5 fruit fly cellular contexts compared by ENCODE assay signal in genomic region chr3R:8122198-8122970, dm6.
TF ChIP-seq lines count a peak whose summit lies in the region.

Gene CG7878 (plus strand): TSS chr3R:8122725.

- TF ChIP-seq CTCF in whole organism, embryonic (GFP tag; optimal IDR thresholded peaks at IDR 0.05; lab: Kevin White, UChicago), result no peak

TF ChIP-seq in whole organism, adult, 20 proteins besides CTCF, POLR2A, EP300 and RAD21 (continues in another document):
- TF ChIP-seq Hr96 (GFP tag; optimal IDR thresholded peaks at IDR 0.05; lab: Kevin White, UChicago) (no peak), CG1620 (GFP tag; optimal IDR thresholded peaks at IDR 0.05; lab: Kevin White, UChicago) (peak; percentile 80), pad (GFP tag; optimal IDR thresholded peaks at IDR 0.05; lab: Kevin White, UChicago) (peak; percentile 45), CG11617 (GFP tag; optimal IDR thresholded peaks at IDR 0.05; lab: Kevin White, UChicago) (peak; percentile 66), CG14711 (tag; optimal IDR thresholded peaks at IDR 0.05; lab: Kevin White, UChicago) (peak; percentile 37), bab1 (GFP tag; optimal IDR thresholded peaks at IDR 0.05; lab: Kevin White, UChicago) (peak; percentile 64), Crg-1 (GFP tag; optimal IDR thresholded peaks at IDR 0.05; lab: Kevin White, UChicago) (peak; percentile 77), tj (GFP tag; optimal IDR thresholded peaks at IDR 0.05; lab: Kevin White, UChicago) (peak; percentile 91), CG12768 (GFP tag; optimal IDR thresholded peaks at IDR 0.05; lab: Kevin White, UChicago) (peak; percentile 72), CG5204 (GFP tag; optimal IDR thresholded peaks at IDR 0.05; lab: Kevin White, UChicago) (no peak), cic (GFP tag; optimal IDR thresholded peaks at IDR 0.05; lab: Kevin White, UChicago) (peak; percentile 12), Clk (GFP tag; optimal IDR thresholded peaks at IDR 0.05; lab: Kevin White, UChicago) (peak; percentile 61), toe (GFP tag; optimal IDR thresholded peaks at IDR 0.05; lab: Kevin White, UChicago) (peak; percentile 65), CG33017 (tag; optimal IDR thresholded peaks at IDR 0.05; lab: Kevin White, UChicago) (peak; percentile 29), CG7101 (tag; optimal IDR thresholded peaks at IDR 0.05; lab: Kevin White, UChicago) (peak; percentile 57), kay (GFP tag; lab: Kevin White, UChicago; ENCODE audit: borderline replicate concordance) (peak; percentile 95), Mnt (GFP tag; optimal IDR thresholded peaks at IDR 0.05; lab: Kevin White, UChicago) (peak; percentile 73), cnc (optimal IDR thresholded peaks at IDR 0.05; lab: Kevin White, UChicago) (no peak)

TF ChIP-seq in whole organism, embryonic, 481 proteins besides CTCF, POLR2A, EP300 and RAD21 (continues in another document):
- TF ChIP-seq CG10267 (tag; optimal IDR thresholded peaks at IDR 0.05; lab: Kevin White, UChicago) (peak; percentile 66), Neu2 (GFP tag; optimal IDR thresholded peaks at IDR 0.05; lab: Kevin White, UChicago; ENCODE audit: borderline replicate concordance) (no peak), CG9215 (GFP tag; IDR thresholded peaks at IDR 0.05; lab: Robert Waterston, UW) (peak; percentile 39), wor (GFP tag; IDR thresholded peaks at IDR 0.05; lab: Robert Waterston, UW) (no peak), eve (GFP tag; optimal IDR thresholded peaks at IDR 0.05; lab: Kevin White, UChicago) (no peak), chinmo (GFP tag; IDR thresholded peaks at IDR 0.05; lab: Robert Waterston, UW; ENCODE audit: partially characterized antibody) (peak; percentile 68; the same call in 1 of the 4 replicates), CG2116 (GFP tag; optimal IDR thresholded peaks at IDR 0.05; lab: Kevin White, UChicago) (peak; percentile 96), Hand (GFP tag; optimal IDR thresholded peaks at IDR 0.05; lab: Kevin White, UChicago) (no peak), CG8089 (GFP tag; optimal IDR thresholded peaks at IDR 0.05; lab: Kevin White, UChicago) (no peak), CG30020 (tag; optimal IDR thresholded peaks at IDR 0.05; lab: Kevin White, UChicago) (peak; percentile 29), CG30403 (GFP tag; optimal IDR thresholded peaks at IDR 0.05; lab: Kevin White, UChicago) (peak; percentile 69), CG15479 (GFP tag; optimal IDR thresholded peaks at IDR 0.05; lab: Kevin White, UChicago) (no peak), row (GFP tag; IDR thresholded peaks at IDR 0.05; lab: Robert Waterston, UW) (peak; percentile 86), ttk (GFP tag; IDR thresholded peaks at IDR 0.05; lab: Robert Waterston, UW) (no peak), danr (GFP tag; IDR thresholded peaks at IDR 0.05; lab: Robert Waterston, UW) (no peak), CG15514 (GFP tag; optimal IDR thresholded peaks at IDR 0.05; lab: Kevin White, UChicago) (peak; percentile 85), CG6791 (GFP tag; IDR thresholded peaks at IDR 0.05; lab: Robert Waterston, UW; ENCODE audit: partially characterized antibody) (peak; percentile 86), lab (GFP tag; optimal IDR thresholded peaks at IDR 0.05; lab: Kevin White, UChicago) (peak; percentile 71)

TF ChIP-seq in whole organism, prepupa, 60 proteins besides CTCF, POLR2A, EP300 and RAD21 (continues in another document):
- TF ChIP-seq CG6808 (GFP tag; optimal IDR thresholded peaks at IDR 0.05; lab: Kevin White, UChicago) (peak; percentile 9), Sox14 (GFP tag; optimal IDR thresholded peaks at IDR 0.05; lab: Kevin White, UChicago) (peak; percentile 65), fkh (GFP tag; optimal IDR thresholded peaks at IDR 0.05; lab: Kevin White, UChicago) (peak; percentile 22), CG1621 (tag; optimal IDR thresholded peaks at IDR 0.05; lab: Kevin White, UChicago) (peak; percentile 31), Hr4 (GFP tag; optimal IDR thresholded peaks at IDR 0.05; lab: Kevin White, UChicago) (peak; percentile 51), dac (GFP tag; optimal IDR thresholded peaks at IDR 0.05; lab: Kevin White, UChicago) (no peak), Met (GFP tag; optimal IDR thresholded peaks at IDR 0.05; lab: Kevin White, UChicago) (peak; percentile 62), acj6 (GFP tag; optimal IDR thresholded peaks at IDR 0.05; lab: Kevin White, UChicago) (peak; percentile 55), spab (GFP tag; optimal IDR thresholded peaks at IDR 0.05; lab: Kevin White, UChicago) (no peak), CG31627 (GFP tag; optimal IDR thresholded peaks at IDR 0.05; lab: Kevin White, UChicago) (peak; percentile 51), vri (GFP tag; optimal IDR thresholded peaks at IDR 0.05; lab: Kevin White, UChicago) (peak; percentile 50), CG6163 (GFP tag; IDR thresholded peaks at IDR 0.05; lab: Robert Waterston, UW) (peak; percentile 54; the same call in 2 of the 3 replicates), CG10669 (GFP tag; optimal IDR thresholded peaks at IDR 0.05; lab: Kevin White, UChicago) (peak; percentile 31), CG6792 (GFP tag; optimal IDR thresholded peaks at IDR 0.05; lab: Kevin White, UChicago) (peak; percentile 32), OdsH (GFP tag; optimal IDR thresholded peaks at IDR 0.05; lab: Kevin White, UChicago) (peak; percentile 64), ss (GFP tag; optimal IDR thresholded peaks at IDR 0.05; lab: Kevin White, UChicago) (no peak), net (GFP tag; optimal IDR thresholded peaks at IDR 0.05; lab: Kevin White, UChicago) (peak; percentile 14), Lpt (GFP tag; optimal IDR thresholded peaks at IDR 0.05; lab: Kevin White, UChicago) (no peak), CG4318 (GFP tag; optimal IDR thresholded peaks at IDR 0.05; lab: Kevin White, UChicago) (peak; percentile 5)

TF ChIP-seq in whole organism, pupa, 21 proteins besides CTCF, POLR2A, EP300 and RAD21:
- TF ChIP-seq CG17806 (tag; optimal IDR thresholded peaks at IDR 0.05; lab: Kevin White, UChicago) (peak; percentile 8), Pif1A (GFP tag; optimal IDR thresholded peaks at IDR 0.05; lab: Kevin White, UChicago) (peak; percentile 30), CG12605 (GFP tag; IDR thresholded peaks at IDR 0.05; lab: Robert Waterston, UW) (no peak), D1 (tag; optimal IDR thresholded peaks at IDR 0.05; lab: Kevin White, UChicago) (peak; percentile 32), Ets98B (GFP tag; IDR thresholded peaks at IDR 0.05; lab: Robert Waterston, UW) (peak; percentile 35; the same call in 1 of the 2 replicates), gl (tag; optimal IDR thresholded peaks at IDR 0.05; lab: Kevin White, UChicago) (no peak), CG8159 (tag; optimal IDR thresholded peaks at IDR 0.05; lab: Kevin White, UChicago) (peak; percentile 31), CG32121 (GFP tag; IDR thresholded peaks at IDR 0.05; lab: Robert Waterston, UW) (0 out of 2 replicates have a peak, but pooled peaks have one; percentile 12), Snoo (tag; optimal IDR thresholded peaks at IDR 0.05; lab: Kevin White, UChicago) (peak; percentile 4), rn (GFP tag; IDR thresholded peaks at IDR 0.05; lab: Robert Waterston, UW) (no peak), Pif1B (GFP tag; optimal IDR thresholded peaks at IDR 0.05; lab: Kevin White, UChicago) (peak; percentile 19), CG15710 (tag; optimal IDR thresholded peaks at IDR 0.05; lab: Kevin White, UChicago) (peak; percentile 14)
TF ChIP-seq in whole organism, pupa: peak in this region for 9.

TF ChIP-seq in whole organism, wandering third instar larva, 38 proteins besides CTCF, POLR2A, EP300 and RAD21 (continues in another document):
- TF ChIP-seq woc (GFP tag; optimal IDR thresholded peaks at IDR 0.05; lab: Kevin White, UChicago) (peak; percentile 68), jim (GFP tag; optimal IDR thresholded peaks at IDR 0.05; lab: Kevin White, UChicago) (no peak), psq (GFP tag; optimal IDR thresholded peaks at IDR 0.05; lab: Kevin White, UChicago) (peak; percentile 46), CG32264 (GFP tag; optimal IDR thresholded peaks at IDR 0.05; lab: Kevin White, UChicago) (peak; percentile 45), sv (GFP tag; optimal IDR thresholded peaks at IDR 0.05; lab: Kevin White, UChicago) (peak; percentile 51), Sp1 (GFP tag; optimal IDR thresholded peaks at IDR 0.05; lab: Kevin White, UChicago) (peak; percentile 58), Hnf4 (GFP tag; optimal IDR thresholded peaks at IDR 0.05; lab: Kevin White, UChicago) (peak; percentile 63), Abd-B (GFP tag; optimal IDR thresholded peaks at IDR 0.05; lab: Kevin White, UChicago) (no peak), foxo (GFP tag; optimal IDR thresholded peaks at IDR 0.05; lab: Kevin White, UChicago) (peak in 1 of 2 experiments; percentile 73), rgr (GFP tag; optimal IDR thresholded peaks at IDR 0.05; lab: Kevin White, UChicago) (peak; percentile 68), h (GFP tag; optimal IDR thresholded peaks at IDR 0.05; lab: Kevin White, UChicago) (peak; percentile 70), sage (GFP tag; optimal IDR thresholded peaks at IDR 0.05; lab: Kevin White, UChicago) (no peak), CG9705 (GFP tag; optimal IDR thresholded peaks at IDR 0.05; lab: Kevin White, UChicago) (peak; percentile 51), GATAd (GFP tag; optimal IDR thresholded peaks at IDR 0.05; lab: Kevin White, UChicago) (no peak), Jra (GFP tag; optimal IDR thresholded peaks at IDR 0.05; lab: Kevin White, UChicago) (peak; percentile 27), tai (GFP tag; optimal IDR thresholded peaks at IDR 0.05; lab: Kevin White, UChicago) (peak; percentile 4), fru (GFP tag; optimal IDR thresholded peaks at IDR 0.05; lab: Kevin White, UChicago) (peak; percentile 86), dsf (GFP tag; optimal IDR thresholded peaks at IDR 0.05; lab: Kevin White, UChicago; ENCODE audit: borderline replicate concordance) (peak; percentile 14), Myc (optimal IDR thresholded peaks at IDR 0.05; lab: Kevin White, UChicago) (peak; percentile 61), Rel (GFP tag; optimal IDR thresholded peaks at IDR 0.05; lab: Kevin White, UChicago) (no peak), Rel (tag; optimal IDR thresholded peaks at IDR 0.05; lab: Kevin White, UChicago) (peak; percentile 37), ey (GFP tag; optimal IDR thresholded peaks at IDR 0.05; lab: Kevin White, UChicago) (peak; percentile 57), CrebA (GFP tag; optimal IDR thresholded peaks at IDR 0.05; lab: Kevin White, UChicago; ENCODE audit: borderline replicate concordance) (no peak), brk (GFP tag; optimal IDR thresholded peaks at IDR 0.05; lab: Kevin White, UChicago) (peak; percentile 82), Mio (GFP tag; optimal IDR thresholded peaks at IDR 0.05; lab: Kevin White, UChicago) (no peak), dmrt93B (GFP tag; optimal IDR thresholded peaks at IDR 0.05; lab: Kevin White, UChicago) (peak; percentile 5), HLH106 (tag; optimal IDR thresholded peaks at IDR 0.05; lab: Kevin White, UChicago) (peak; percentile 61), Hr83 (GFP tag; optimal IDR thresholded peaks at IDR 0.05; lab: Kevin White, UChicago; ENCODE audit: poor library complexity, severe bottlenecking) (peak; percentile 60), lola (GFP tag; optimal IDR thresholded peaks at IDR 0.05; lab: Kevin White, UChicago) (no peak), OdsH (GFP tag; optimal IDR thresholded peaks at IDR 0.05; lab: Kevin White, UChicago) (peak; percentile 18)
